Fruit fly (Drosophila melanogaster) whole organism, pupa: Measurements from ENCODE around the gene Mp.

ENCODE experiments used
- CG13204 ChIP-seq: fragments of 200-800 bp; sonication (Bioruptor generic); optimal IDR thresholded peaks from 2 replicates; lab custom pipeline; 2018; ENCODE audit warnings: missing biosample characterization, mild to moderate bottlenecking, missing genetic modification characterization, moderate library complexity
- CG15710 ChIP-seq: fragments of 200-800 bp; sonication (Bioruptor generic); optimal IDR thresholded peaks from 2 replicates; lab custom pipeline; 2018; ENCODE audit warnings: missing biosample characterization, mild to moderate bottlenecking, missing genetic modification characterization, moderate library complexity
- CG4496 ChIP-seq: fragments of 200-800 bp; sonication (Bioruptor generic); IDR thresholded peaks from 3 replicates; pipeline ENCODE4 v1.3.6; 2022; ENCODE audit warnings: missing biosample characterization, missing genetic modification characterization
- CG8159 ChIP-seq: fragments of 200-800 bp; sonication (Bioruptor generic); optimal IDR thresholded peaks from 3 replicates; lab custom pipeline; 2018; ENCODE audit warnings: missing biosample characterization, mild to moderate bottlenecking, missing genetic modification characterization, moderate library complexity
- CG9948 ChIP-seq: fragments of 200-800 bp; sonication (Bioruptor generic); optimal IDR thresholded peaks from 2 replicates; lab custom pipeline; 2018; ENCODE audit warnings: missing biosample characterization, mild to moderate bottlenecking, missing genetic modification characterization, moderate library complexity
- D1 ChIP-seq: fragments of 200-800 bp; sonication (Bioruptor generic); optimal IDR thresholded peaks from 2 replicates; lab custom pipeline; 2018; ENCODE audit warnings: missing biosample characterization, mild to moderate bottlenecking, missing genetic modification characterization, moderate library complexity
- Ets98B ChIP-seq: fragments of 200-800 bp; sonication (Bioruptor generic); IDR thresholded peaks from 2 replicates; pipeline ENCODE4 v1.3.6; 2022; ENCODE audit warnings: missing biosample characterization, missing genetic modification characterization
- Pif1A ChIP-seq: fragments of 200-800 bp; sonication (Bioruptor generic); optimal IDR thresholded peaks from 3 replicates; lab custom pipeline; 2016; ENCODE audit warnings: missing biosample characterization, missing genetic modification characterization
- Pif1B ChIP-seq: fragments of 200-800 bp; sonication (Bioruptor generic); optimal IDR thresholded peaks from 3 replicates; lab custom pipeline; 2016; ENCODE audit warnings: missing biosample characterization, missing genetic modification characterization
- Snoo ChIP-seq: fragments of 200-800 bp; sonication (Bioruptor generic); optimal IDR thresholded peaks from 3 replicates; lab custom pipeline; 2017; ENCODE audit warnings: missing biosample characterization, mild to moderate bottlenecking, missing genetic modification characterization, inconsistent platforms

DNA sequence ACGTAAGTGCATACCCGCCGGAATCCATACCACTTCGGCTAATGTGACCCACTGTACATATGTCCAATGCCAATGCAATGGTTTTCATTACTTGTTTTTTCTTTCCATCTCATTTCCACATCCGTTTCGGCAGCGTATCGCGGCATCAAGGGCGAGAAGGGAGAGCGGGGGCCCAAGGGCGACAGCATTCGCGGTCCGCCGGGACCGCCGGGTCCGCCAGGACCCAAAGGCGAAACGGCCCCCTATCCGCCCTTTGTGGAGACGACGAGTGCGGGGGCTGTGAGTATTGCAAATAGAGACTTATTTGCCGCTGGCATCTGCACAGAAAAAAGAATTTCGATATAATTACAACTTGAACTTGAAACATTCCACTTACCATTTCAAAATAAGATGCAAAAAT is 36.4 kb downstream of the Mp start:
- no peak for TF ChIP-seq CG15710 (tag; lab: Kevin White, UChicago)
- no peak for TF ChIP-seq Pif1B (GFP tag; lab: Kevin White, UChicago)
- TF ChIP-seq CG9948 (tag; lab: Kevin White, UChicago) = no peak
- no peak for TF ChIP-seq Ets98B (GFP tag; lab: Robert Waterston, UW)
- TF ChIP-seq CG8159 (tag; lab: Kevin White, UChicago) = no peak
- no peak for TF ChIP-seq CG4496
- TF ChIP-seq Snoo (tag; lab: Kevin White, UChicago) = no peak
- no peak for TF ChIP-seq Pif1A
- TF ChIP-seq D1 (tag; lab: Kevin White, UChicago) = no peak
- TF ChIP-seq CG13204 (GFP tag; lab: Kevin White, UChicago) = no peak
